Fruit fly (Drosophila melanogaster) whole organism, embryonic: ENCODE data around the gene CG13675.

Source experiments
- Bteb2 ChIP-seq: fragments of 200-800 bp; sonication (Bioruptor generic); optimal IDR thresholded peaks from 2 replicates; lab custom pipeline; 2016; ENCODE audit warnings: missing biosample characterization, missing genetic modification characterization
- CG10321 ChIP-seq: fragments of 200-800 bp; sonication (Bioruptor generic); IDR thresholded peaks from 2 replicates; pipeline ENCODE4 v1.3.6; 2022; ENCODE audit warnings: missing biosample characterization, missing genetic modification characterization
- CG10366 ChIP-seq: fragments of 200-800 bp; sonication (Bioruptor generic); IDR thresholded peaks from 2 replicates; pipeline ENCODE4 v1.3.6; 2022; ENCODE audit warnings: missing biosample characterization, missing genetic modification characterization
- CG10431 ChIP-seq: fragments of 200-800 bp; sonication (Bioruptor generic); optimal IDR thresholded peaks from 3 replicates; lab custom pipeline; 2018; ENCODE audit warnings: missing biosample characterization, mild to moderate bottlenecking, missing genetic modification characterization
- CG10462 ChIP-seq: fragments of 200-800 bp; sonication (Bioruptor generic); optimal IDR thresholded peaks from 2 replicates; lab custom pipeline; 2016; ENCODE audit warnings: missing biosample characterization, missing genetic modification characterization
- CG10979 ChIP-seq: fragments of 200-800 bp; sonication (Bioruptor generic); optimal IDR thresholded peaks from 2 replicates; lab custom pipeline; 2018; ENCODE audit warnings: missing biosample characterization, mild to moderate bottlenecking, missing genetic modification characterization, moderate library complexity
- CG11398 ChIP-seq: fragments of 200-800 bp; sonication (Bioruptor generic); optimal IDR thresholded peaks from 2 replicates; lab custom pipeline; 2016; ENCODE audit warnings: missing biosample characterization, missing genetic modification characterization
- CG11504 ChIP-seq: fragments of 200-800 bp; sonication (Bioruptor generic); optimal IDR thresholded peaks from 3 replicates; lab custom pipeline; 2019; ENCODE audit warnings: missing biosample characterization, mild to moderate bottlenecking, missing genetic modification characterization, moderate library complexity
- CG12071 ChIP-seq: fragments of 200-800 bp; sonication (Bioruptor generic); optimal IDR thresholded peaks from 3 replicates; lab custom pipeline; 2018; ENCODE audit warnings: missing biosample characterization, mild to moderate bottlenecking, missing genetic modification characterization
- CG1233 ChIP-seq: fragments of 200-800 bp; sonication (Bioruptor generic); optimal IDR thresholded peaks from 4 replicates; lab custom pipeline; 2018; ENCODE audit warnings: missing biosample characterization, mild to moderate bottlenecking, missing genetic modification characterization
- CG14710 ChIP-seq: fragments of 200-800 bp; sonication (Bioruptor generic); optimal IDR thresholded peaks from 3 replicates; lab custom pipeline; 2019; ENCODE audit warnings: missing biosample characterization, mild to moderate bottlenecking, missing genetic modification characterization, moderate library complexity
- CG1603 ChIP-seq: fragments of 200-800 bp; sonication (Bioruptor generic); optimal IDR thresholded peaks from 2 replicates; lab custom pipeline; 2019; ENCODE audit warnings: missing biosample characterization, mild to moderate bottlenecking, missing genetic modification characterization, moderate library complexity
- CG17328 ChIP-seq: fragments of 200-800 bp; sonication (Bioruptor generic); IDR thresholded peaks from 2 replicates; pipeline ENCODE4 v1.3.6; 2022; ENCODE audit warnings: missing biosample characterization, missing genetic modification characterization
- CG17802 ChIP-seq: fragments of 200-800 bp; sonication (Bioruptor generic); optimal IDR thresholded peaks from 2 replicates; lab custom pipeline; 2018; ENCODE audit warnings: missing biosample characterization, mild to moderate bottlenecking, missing genetic modification characterization, moderate library complexity
- CG18262 ChIP-seq: fragments of 200-800 bp; optimal IDR thresholded peaks from 3 replicates; lab custom pipeline; 2019; ENCODE audit warnings: missing biosample characterization, mild to moderate bottlenecking, missing genetic modification characterization, moderate library complexity
- CG2202 ChIP-seq: fragments of 200-800 bp; sonication (Bioruptor generic); optimal IDR thresholded peaks from 2 replicates; lab custom pipeline; 2018; ENCODE audit warnings: missing biosample characterization, mild to moderate bottlenecking, missing genetic modification characterization
- CG3407 ChIP-seq: fragments of 200-800 bp; sonication (Bioruptor generic); optimal IDR thresholded peaks from 2 replicates; lab custom pipeline; 2018; ENCODE audit warnings: missing biosample characterization, mild to moderate bottlenecking, missing genetic modification characterization
- CG34224 ChIP-seq: fragments of 200-800 bp; sonication (Bioruptor generic); IDR thresholded peaks from 3 replicates; pipeline ENCODE4 v1.3.6; 2022; ENCODE audit warnings: missing biosample characterization, missing genetic modification characterization; ENCODE audit not compliant: partially characterized antibody
- CG34376 ChIP-seq: fragments of 200-800 bp; sonication (Bioruptor generic); optimal IDR thresholded peaks from 2 replicates; lab custom pipeline; 2018; ENCODE audit warnings: missing biosample characterization, mild to moderate bottlenecking, missing genetic modification characterization
- CG4328 ChIP-seq: fragments of 200-800 bp; sonication (Bioruptor generic); optimal IDR thresholded peaks from 3 replicates; lab custom pipeline; 2017; ENCODE audit warnings: missing biosample characterization, missing genetic modification reagents, missing genetic modification characterization
- CG5245 ChIP-seq: fragments of 200-800 bp; sonication (Bioruptor generic); optimal IDR thresholded peaks from 3 replicates; lab custom pipeline; 2016; ENCODE audit warnings: missing biosample characterization, missing genetic modification characterization
- CG6272 ChIP-seq: fragments of 200-800 bp; sonication (Bioruptor generic); IDR thresholded peaks from 2 replicates; pipeline ENCODE4 v1.3.6; 2022; ENCODE audit warnings: missing biosample characterization, missing genetic modification characterization
- CG6654 ChIP-seq: fragments of 200-800 bp; sonication (Bioruptor generic); optimal IDR thresholded peaks from 2 replicates; lab custom pipeline; 2017; ENCODE audit warnings: missing biosample characterization, mild to moderate bottlenecking, missing genetic modification characterization
- CG7745 ChIP-seq: fragments of 200-800 bp; sonication (Bioruptor generic); optimal IDR thresholded peaks from 2 replicates; lab custom pipeline; 2018; ENCODE audit warnings: missing biosample characterization, mild to moderate bottlenecking, missing genetic modification characterization, moderate library complexity
- CG8924 ChIP-seq: fragments of 200-800 bp; optimal IDR thresholded peaks from 3 replicates; lab custom pipeline; 2019; ENCODE audit warnings: missing biosample characterization, mild to moderate bottlenecking, missing genetic modification characterization, moderate library complexity
- Dip3 ChIP-seq: fragments of 200-800 bp; sonication (Bioruptor generic); optimal IDR thresholded peaks from 3 replicates; lab custom pipeline; 2016; ENCODE audit warnings: missing biosample characterization, missing genetic modification characterization
- Doc2 ChIP-seq: fragments of 200-800 bp; sonication (Bioruptor generic); IDR thresholded peaks from 2 replicates; pipeline ENCODE4 v1.3.6; 2022; ENCODE audit warnings: missing biosample characterization, missing genetic modification characterization
- Doc3 ChIP-seq: fragments of 200-800 bp; sonication (Bioruptor generic); IDR thresholded peaks from 3 replicates; pipeline ENCODE4 v1.3.6; 2022; ENCODE audit warnings: missing biosample characterization, missing genetic modification characterization; ENCODE audit not compliant: partially characterized antibody
- E2f1 ChIP-seq: fragments of 200-800 bp; sonication (Bioruptor generic); IDR thresholded peaks from 2 replicates; pipeline ENCODE4 v1.3.6; 2022; ENCODE audit warnings: missing biosample characterization, missing genetic modification characterization
- Elba2 ChIP-seq: fragments of 200-800 bp; sonication (Bioruptor generic); optimal IDR thresholded peaks from 3 replicates; lab custom pipeline; 2016; ENCODE audit warnings: missing biosample characterization, missing genetic modification characterization
- Gsc ChIP-seq: fragments of 200-800 bp; sonication (Bioruptor generic); IDR thresholded peaks from 2 replicates; pipeline ENCODE4 v1.3.6; 2022; ENCODE audit warnings: missing biosample characterization, missing genetic modification characterization
- HLH4C ChIP-seq: fragments of 200-800 bp; sonication (Bioruptor generic); IDR thresholded peaks from 3 replicates; pipeline ENCODE4 v1.3.6; 2022; ENCODE audit warnings: missing biosample characterization, missing genetic modification characterization; ENCODE audit not compliant: partially characterized antibody
- HLHmδ ChIP-seq: fragments of 200-800 bp; sonication (Bioruptor generic); optimal IDR thresholded peaks from 2 replicates; lab custom pipeline; 2018; ENCODE audit warnings: missing biosample characterization, mild to moderate bottlenecking, missing genetic modification characterization, moderate library complexity
- Mes4 ChIP-seq: fragments of 200-800 bp; sonication (Bioruptor generic); optimal IDR thresholded peaks from 2 replicates; lab custom pipeline; 2016; ENCODE audit warnings: missing biosample characterization, missing genetic modification characterization
- Myb ChIP-seq: fragments of 200-800 bp; sonication (Bioruptor generic); optimal IDR thresholded peaks from 2 replicates; lab custom pipeline; 2016; ENCODE audit warnings: missing biosample characterization, missing genetic modification characterization
- NFAT ChIP-seq: fragments of 200-800 bp; sonication (Bioruptor generic); IDR thresholded peaks from 2 replicates; pipeline ENCODE4 v1.3.6; 2022; ENCODE audit warnings: missing biosample characterization, missing genetic modification characterization
- bbx ChIP-seq: fragments of 200-800 bp; sonication (Bioruptor generic); IDR thresholded peaks from 2 replicates; pipeline ENCODE4 v1.3.6; 2022; ENCODE audit warnings: missing biosample characterization, missing genetic modification characterization; ENCODE audit not compliant: partially characterized antibody
- chif ChIP-seq, 2 experiments: fragments of 200-800 bp; sonication (Bioruptor generic); optimal IDR thresholded peaks; 3 replicates each; lab custom pipeline; 2016; ENCODE audit warnings: missing biosample characterization in 2 of 2, missing genetic modification characterization in 2 of 2
- eve ChIP-seq, 2 experiments: fragments of >200 bp; optimal IDR thresholded peaks; 2 replicates each; lab custom pipeline; 2017; ENCODE audit warnings: missing biosample characterization in 2 of 2, missing genetic modification characterization in 2 of 2
- fd3F ChIP-seq: fragments of 200-800 bp; sonication (Bioruptor generic); optimal IDR thresholded peaks from 2 replicates; lab custom pipeline; 2018; ENCODE audit warnings: missing biosample characterization, mild to moderate bottlenecking, missing genetic modification characterization, moderate library complexity
- gcm2 ChIP-seq: fragments of 200-800 bp; sonication (Bioruptor generic); optimal IDR thresholded peaks from 2 replicates; lab custom pipeline; 2016; ENCODE audit warnings: missing biosample characterization, missing genetic modification characterization
- insv ChIP-seq, 2 experiments: fragments of 200-800 bp; sonication (Bioruptor generic); optimal IDR thresholded peaks; 3 replicates each; lab custom pipeline; 2016 to 2018; ENCODE audit warnings: missing biosample characterization in 2 of 2, missing genetic modification characterization in 2 of 2
- pita ChIP-seq: fragments of 200-800 bp; sonication (Bioruptor generic); optimal IDR thresholded peaks from 2 replicates; lab custom pipeline; 2017; ENCODE audit warnings: missing biosample characterization, mild to moderate bottlenecking, missing genetic modification characterization
- pros ChIP-seq: fragments of 200-800 bp; sonication (Bioruptor generic); optimal IDR thresholded peaks from 3 replicates; lab custom pipeline; 2019; ENCODE audit warnings: missing biosample characterization, mild to moderate bottlenecking, missing genetic modification characterization, moderate library complexity
- scrt ChIP-seq: fragments of 200-800 bp; sonication (Bioruptor generic); optimal IDR thresholded peaks from 2 replicates; lab custom pipeline; 2018; ENCODE audit warnings: missing biosample characterization, mild to moderate bottlenecking, missing genetic modification characterization, moderate library complexity
- sisA ChIP-seq: fragments of 200-800 bp; sonication (Bioruptor generic); IDR thresholded peaks from 2 replicates; pipeline ENCODE4 v1.3.6; 2022; ENCODE audit warnings: missing biosample characterization, missing genetic modification characterization
- tin ChIP-seq: fragments of 200-800 bp; sonication (Bioruptor generic); optimal IDR thresholded peaks from 3 replicates; lab custom pipeline; 2016; ENCODE audit warnings: missing biosample characterization, missing genetic modification characterization
- trem ChIP-seq: fragments of 200-800 bp; optimal IDR thresholded peaks from 3 replicates; lab custom pipeline; 2019; ENCODE audit warnings: missing biosample characterization, mild to moderate bottlenecking, missing genetic modification characterization, moderate library complexity
- trh ChIP-seq: fragments of 200-800 bp; sonication (Bioruptor generic); optimal IDR thresholded peaks from 2 replicates; lab custom pipeline; 2016; ENCODE audit warnings: missing biosample characterization, missing genetic modification characterization
- yki ChIP-seq: fragments of >200 bp; optimal IDR thresholded peaks from 3 replicates; lab custom pipeline; 2018

Gene CG13675

dm6 chr3L:8153206-8153996 is 11.9 kb downstream of the CG13675 start (continued):
- TF ChIP-seq CG34224 (GFP tag; lab: Robert Waterston, UW) (no peak), E2f1 (GFP tag; lab: Robert Waterston, UW) (no peak), Bteb2 (GFP tag; lab: Kevin White, UChicago) (no peak), Dip3 (GFP tag; lab: Kevin White, UChicago) (no peak), CG34376 (GFP tag; lab: Kevin White, UChicago) (no peak), CG12071 (GFP tag; lab: Kevin White, UChicago) (peak; percentile 42), gcm2 (GFP tag; lab: Kevin White, UChicago) (no peak), CG4328 (GFP tag; lab: Kevin White, UChicago) (peak; percentile 18), CG2202 (no peak), CG11504 (tag; lab: Kevin White, UChicago) (peak; percentile 80), CG18262 (tag; lab: Kevin White, UChicago) (peak; percentile 41), sisA (GFP tag; lab: Robert Waterston, UW) (peak; percentile 68), CG10979 (peak; percentile 61), trem (tag; lab: Kevin White, UChicago) (no peak), CG1233 (no peak), chif (GFP tag; optimal IDR thresholded peaks at IDR 0.05; lab: Kevin White, UChicago) (peak in 1 of 2 experiments; percentile 50), CG6272 (GFP tag; lab: Robert Waterston, UW) (no peak), CG17802 (tag; lab: Kevin White, UChicago) (no peak), trh (GFP tag; lab: Kevin White, UChicago) (no peak), CG7745 (tag; lab: Kevin White, UChicago) (no peak), HLH4C (GFP tag; lab: Robert Waterston, UW) (no peak), CG17328 (GFP tag; lab: Robert Waterston, UW) (peak; percentile 63), eve (GFP tag; optimal IDR thresholded peaks at IDR 0.05; lab: Kevin White, UChicago) (peak in 1 of 2 experiments; percentile 62), HLHmδ (GFP tag; lab: Kevin White, UChicago) (no peak), scrt (GFP tag; lab: Kevin White, UChicago) (peak; percentile 32), CG8924 (tag; lab: Kevin White, UChicago) (peak; percentile 38), pita (GFP tag; lab: Kevin White, UChicago) (no peak), CG1603 (tag; lab: Kevin White, UChicago) (peak; percentile 63), CG10431 (GFP tag; lab: Kevin White, UChicago) (no peak), Myb (GFP tag; lab: Kevin White, UChicago) (no peak), CG11398 (GFP tag; lab: Kevin White, UChicago) (no peak), CG3407 (GFP tag; lab: Kevin White, UChicago) (no peak), Doc3 (GFP tag; lab: Robert Waterston, UW) (no peak), tin (peak; percentile 58), CG10321 (GFP tag; lab: Robert Waterston, UW) (no peak), Gsc (GFP tag; lab: Robert Waterston, UW) (peak; percentile 46; the same call in 1 of the 2 replicates), Doc2 (GFP tag; lab: Robert Waterston, UW) (no peak), CG6654 (GFP tag; lab: Kevin White, UChicago) (peak; percentile 2), CG14710 (tag; lab: Kevin White, UChicago) (peak; percentile 29), insv (GFP tag; optimal IDR thresholded peaks at IDR 0.05; lab: Kevin White, UChicago) (no peak), Mes4 (GFP tag; lab: Kevin White, UChicago) (peak; percentile 34), bbx (GFP tag; lab: Robert Waterston, UW) (no peak), Elba2 (GFP tag; lab: Kevin White, UChicago) (no peak), CG10462 (GFP tag; lab: Kevin White, UChicago) (peak; percentile 19), yki (lab: Kevin White, UChicago) (no peak), CG5245 (GFP tag; lab: Kevin White, UChicago) (peak; percentile 46), CG10366 (peak; percentile 67), NFAT (GFP tag; lab: Robert Waterston, UW) (no peak), fd3F (GFP tag; lab: Kevin White, UChicago) (no peak), pros (GFP tag; lab: Kevin White, UChicago) (no peak)
